Worm (Caenorhabditis elegans) whole organism, midembryonic: ENCODE data around the gene C03F11.4.

ENCODE experiments used
- T22C8.4 ChIP-seq: fragments of 200-800 bp; sonication (Bioruptor generic); IDR thresholded peaks from 2 replicates; pipeline ENCODE4 v1.3.6; 2022; ENCODE audit warnings: missing genetic modification characterization, missing compliant biosample characterization
- cog-1 ChIP-seq: sonication (generic microtip); optimal IDR thresholded peaks from 2 replicates; lab custom pipeline; 2016; ENCODE audit warnings: missing genetic modification characterization, missing compliant biosample characterization
- ref-1 ChIP-seq: fragments of 200-800 bp; sonication (Bioruptor generic); conservative IDR thresholded peaks from 2 replicates; pipeline ENCODE4 v1.3.6; 2022; ENCODE audit warnings: missing genetic modification reagents, missing genetic modification characterization, missing compliant biosample characterization
- ztf-23 ChIP-seq: fragments of 200-800 bp; sonication (Bioruptor generic); IDR thresholded peaks from 2 replicates; pipeline ENCODE4 v1.3.6; 2022; ENCODE audit warnings: missing genetic modification reagents, missing genetic modification characterization, missing compliant biosample characterization

DNA sequence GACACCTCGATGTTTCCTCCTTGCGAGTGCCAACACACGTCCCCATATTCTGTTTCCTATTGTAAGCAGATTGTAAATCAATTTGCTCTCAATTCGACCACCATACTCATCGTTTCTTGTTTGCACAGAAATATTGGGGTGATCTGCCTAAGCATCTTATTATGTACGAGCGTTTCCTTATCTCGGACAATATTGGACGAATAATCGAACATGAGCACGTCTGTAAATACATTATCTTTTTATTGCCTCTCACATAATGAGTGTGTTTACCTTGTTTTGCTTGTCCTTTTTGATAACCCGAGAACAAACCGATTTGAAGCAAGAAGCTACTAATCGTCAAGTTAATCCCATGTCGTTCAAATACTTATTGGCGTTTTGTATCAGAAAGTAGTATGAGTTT lies 48.9 kb upstream of the C03F11.4 start:
- TF ChIP-seq ref-1 (GFP tag; lab: Robert Waterston, UW) (no peak), T22C8.4 (GFP tag; lab: Robert Waterston, UW) (no peak), ztf-23 (GFP tag; lab: Robert Waterston, UW) (no peak), cog-1 (tag; lab: Kevin White, UChicago) (no peak)
